Fruit fly (Drosophila melanogaster) whole organism, embryonic: Measurements from ENCODE around the gene CG32075.

Experiments used
- Awh ChIP-seq: fragments of 200-800 bp; sonication (Bioruptor generic); IDR thresholded peaks from 2 replicates; pipeline ENCODE4, ENCODE4 v1.3.6; 2022; ENCODE audit warnings: missing biosample characterization, missing genetic modification characterization
- Bdp1 ChIP-seq: fragments of 200-800 bp; sonication (Bioruptor generic); optimal IDR thresholded peaks from 3 replicates; lab custom pipeline; 2016; ENCODE audit warnings: missing biosample characterization, missing genetic modification characterization
- CG10267 ChIP-seq: fragments of 200-800 bp; sonication (Bioruptor generic); optimal IDR thresholded peaks from 2 replicates; lab custom pipeline; 2018; ENCODE audit warnings: missing biosample characterization, mild to moderate bottlenecking, missing genetic modification characterization, moderate library complexity
- CG10959 ChIP-seq: fragments of 200-800 bp; sonication (Bioruptor generic); IDR thresholded peaks from 2 replicates; pipeline ENCODE4 v1.3.6; 2022; ENCODE audit warnings: missing biosample characterization, missing genetic modification characterization
- CG11695 ChIP-seq: fragments of 200-800 bp; sonication (Bioruptor generic); IDR thresholded peaks from 3 replicates; pipeline ENCODE4 v1.3.6; 2022; ENCODE audit warnings: missing biosample characterization, missing genetic modification characterization
- CG12769 ChIP-seq: fragments of 200-800 bp; sonication (Bioruptor generic); optimal IDR thresholded peaks from 2 replicates; lab custom pipeline; 2019; ENCODE audit warnings: missing biosample characterization, mild to moderate bottlenecking, missing genetic modification characterization, moderate library complexity
- CG15011 ChIP-seq: fragments of 200-800 bp; sonication (Bioruptor generic); optimal IDR thresholded peaks from 3 replicates; lab custom pipeline; 2018; ENCODE audit warnings: missing biosample characterization, mild to moderate bottlenecking, missing genetic modification characterization
- CG15073 ChIP-seq: fragments of 200-800 bp; sonication (Bioruptor generic); optimal IDR thresholded peaks from 2 replicates; lab custom pipeline; 2016; ENCODE audit warnings: missing biosample characterization, missing genetic modification characterization
- CG15696 ChIP-seq: fragments of 200-800 bp; sonication (Bioruptor generic); optimal IDR thresholded peaks from 2 replicates; lab custom pipeline; 2019; ENCODE audit warnings: missing biosample characterization, mild to moderate bottlenecking, missing genetic modification characterization, moderate library complexity
- CG1603 ChIP-seq: fragments of 200-800 bp; sonication (Bioruptor generic); optimal IDR thresholded peaks from 2 replicates; lab custom pipeline; 2019; ENCODE audit warnings: missing biosample characterization, mild to moderate bottlenecking, missing genetic modification characterization, moderate library complexity
- CG17385 ChIP-seq: fragments of 200-800 bp; sonication (Bioruptor generic); optimal IDR thresholded peaks from 3 replicates; lab custom pipeline; 2018; ENCODE audit warnings: missing biosample characterization, mild to moderate bottlenecking, missing genetic modification characterization
- CG17568 ChIP-seq: fragments of 200-800 bp; sonication (Bioruptor generic); optimal IDR thresholded peaks from 2 replicates; lab custom pipeline; 2018; ENCODE audit warnings: missing biosample characterization, mild to moderate bottlenecking, missing genetic modification characterization, moderate library complexity
- CG17912 ChIP-seq: fragments of 200-800 bp; sonication (Bioruptor generic); optimal IDR thresholded peaks from 2 replicates; lab custom pipeline; 2018; ENCODE audit warnings: missing biosample characterization, mild to moderate bottlenecking, missing genetic modification characterization
- CG1792 ChIP-seq: fragments of 200-800 bp; sonication (Bioruptor generic); optimal IDR thresholded peaks from 2 replicates; lab custom pipeline; 2016; ENCODE audit warnings: missing biosample characterization, missing genetic modification characterization
- CG18262 ChIP-seq: fragments of 200-800 bp; optimal IDR thresholded peaks from 3 replicates; lab custom pipeline; 2019; ENCODE audit warnings: missing biosample characterization, mild to moderate bottlenecking, missing genetic modification characterization, moderate library complexity
- CG18599 ChIP-seq: fragments of 200-800 bp; sonication (Bioruptor generic); optimal IDR thresholded peaks from 3 replicates; lab custom pipeline; 2017; ENCODE audit warnings: missing biosample characterization, missing genetic modification characterization, mild to moderate bottlenecking, moderate library complexity, missing genetic modification reagents
- CG2116 ChIP-seq: fragments of 200-800 bp; sonication (Bioruptor generic); optimal IDR thresholded peaks from 3 replicates; lab custom pipeline; 2018; ENCODE audit warnings: missing biosample characterization, mild to moderate bottlenecking, missing genetic modification characterization
- CG3281 ChIP-seq: fragments of 200-800 bp; sonication (Bioruptor generic); optimal IDR thresholded peaks from 3 replicates; lab custom pipeline; 2017; ENCODE audit warnings: missing biosample characterization, mild to moderate bottlenecking, missing genetic modification characterization
- CG33213 ChIP-seq: fragments of 200-800 bp; sonication (Bioruptor generic); optimal IDR thresholded peaks from 3 replicates; lab custom pipeline; 2016; ENCODE audit warnings: missing biosample characterization, missing genetic modification characterization
- CG4360 ChIP-seq: fragments of 200-800 bp; sonication (Bioruptor generic); IDR thresholded peaks from 2 replicates; pipeline ENCODE4 v1.3.6; 2022; ENCODE audit warnings: missing biosample characterization, missing genetic modification characterization
- CG4424 ChIP-seq: fragments of 200-800 bp; sonication (Bioruptor generic); optimal IDR thresholded peaks from 3 replicates; lab custom pipeline; 2016; ENCODE audit warnings: missing biosample characterization, missing genetic modification characterization
- CkIIα-i1 ChIP-seq: fragments of 200-800 bp; sonication (Bioruptor generic); IDR thresholded peaks from 2 replicates; pipeline ENCODE4 v1.3.6; 2022; ENCODE audit warnings: missing biosample characterization, missing genetic modification characterization
- Dip2 ChIP-seq: fragments of 200-800 bp; sonication (Bioruptor generic); IDR thresholded peaks from 2 replicates; pipeline ENCODE4 v1.3.6; 2022; ENCODE audit warnings: missing biosample characterization, missing genetic modification characterization
- Dp ChIP-seq: fragments of 200-800 bp; sonication (Bioruptor generic); optimal IDR thresholded peaks from 2 replicates; lab custom pipeline; 2018; ENCODE audit warnings: missing biosample characterization, mild to moderate bottlenecking, missing genetic modification characterization, moderate library complexity
- Fer1 ChIP-seq: fragments of 200-800 bp; sonication (Bioruptor generic); optimal IDR thresholded peaks from 2 replicates; lab custom pipeline; 2017; ENCODE audit warnings: missing biosample characterization, mild to moderate bottlenecking, missing genetic modification characterization
- HmgD ChIP-seq: fragments of 200-800 bp; sonication (Bioruptor generic); optimal IDR thresholded peaks from 3 replicates; lab custom pipeline; 2016; ENCODE audit warnings: missing biosample characterization, missing genetic modification characterization
- Hmx ChIP-seq: fragments of 200-800 bp; sonication (Bioruptor generic); optimal IDR thresholded peaks from 2 replicates; lab custom pipeline; 2016; ENCODE audit warnings: missing biosample characterization, missing genetic modification characterization
- Kr ChIP-seq: fragments of 200-800 bp; sonication (Bioruptor generic); optimal IDR thresholded peaks from 2 replicates; lab custom pipeline; 2017; ENCODE audit warnings: missing biosample characterization, mild to moderate bottlenecking, missing genetic modification characterization
- MBD-R2 ChIP-seq: fragments of 200-800 bp; sonication (Bioruptor generic); IDR thresholded peaks from 2 replicates; pipeline ENCODE4 v1.3.6; 2022; ENCODE audit warnings: missing biosample characterization, missing genetic modification characterization
- Max ChIP-seq: fragments of 200-800 bp; sonication (Bioruptor generic); optimal IDR thresholded peaks from 2 replicates; lab custom pipeline; 2016; ENCODE audit warnings: missing biosample characterization, mild to moderate bottlenecking, missing genetic modification characterization
- Myb ChIP-seq: fragments of 200-800 bp; sonication (Bioruptor generic); optimal IDR thresholded peaks from 2 replicates; lab custom pipeline; 2016; ENCODE audit warnings: missing biosample characterization, missing genetic modification characterization
- NC2β ChIP-seq: fragments of 200-800 bp; sonication (Bioruptor generic); optimal IDR thresholded peaks from 2 replicates; lab custom pipeline; 2016; ENCODE audit warnings: missing biosample characterization, missing genetic modification characterization
- NFAT ChIP-seq: fragments of 200-800 bp; sonication (Bioruptor generic); IDR thresholded peaks from 2 replicates; pipeline ENCODE4 v1.3.6; 2022; ENCODE audit warnings: missing biosample characterization, missing genetic modification characterization
- Rfx ChIP-seq: fragments of 200-800 bp; sonication (Bioruptor generic); IDR thresholded peaks from 2 replicates; pipeline ENCODE4 v1.3.6; 2022; ENCODE audit warnings: missing biosample characterization, missing genetic modification characterization
- Sox100B ChIP-seq: fragments of 200-800 bp; sonication (Bioruptor generic); optimal IDR thresholded peaks from 3 replicates; lab custom pipeline; 2018; ENCODE audit warnings: missing biosample characterization, mild to moderate bottlenecking, missing genetic modification characterization
- crp ChIP-seq, 2 experiments: fragments of 200-800 bp; sonication (Bioruptor generic); optimal IDR thresholded peaks; 2 replicates in 1 of 2; 3 replicates in 1 of 2; lab custom pipeline; 2017; ENCODE audit warnings: missing biosample characterization in 2 of 2, missing genetic modification characterization in 2 of 2, mild to moderate bottlenecking in 1 of 2, moderate library complexity in 1 of 2
- da ChIP-seq: fragments of 200-800 bp; sonication (Bioruptor generic); optimal IDR thresholded peaks from 2 replicates; lab custom pipeline; 2016; ENCODE audit warnings: missing biosample characterization, missing genetic modification characterization
- exex ChIP-seq: fragments of 200-800 bp; sonication (Bioruptor generic); optimal IDR thresholded peaks from 4 replicates; lab custom pipeline; 2018; ENCODE audit warnings: missing biosample characterization, mild to moderate bottlenecking, missing genetic modification characterization, moderate library complexity
- fd64A ChIP-seq: fragments of 200-800 bp; sonication (Bioruptor generic); optimal IDR thresholded peaks from 3 replicates; lab custom pipeline; 2018; ENCODE audit warnings: missing biosample characterization, mild to moderate bottlenecking, missing genetic modification characterization
- gsb-n ChIP-seq: fragments of 200-800 bp; sonication (Bioruptor generic); optimal IDR thresholded peaks from 3 replicates; lab custom pipeline; 2018; ENCODE audit warnings: missing biosample characterization, mild to moderate bottlenecking, missing genetic modification characterization
- knrl ChIP-seq: fragments of 200-800 bp; sonication (Bioruptor generic); IDR thresholded peaks from 3 replicates; pipeline ENCODE4 v1.3.6; 2022; ENCODE audit warnings: missing biosample characterization, missing genetic modification characterization; ENCODE audit not compliant: partially characterized antibody
- org-1 ChIP-seq: fragments of 200-800 bp; sonication (Bioruptor generic); optimal IDR thresholded peaks from 2 replicates; lab custom pipeline; 2017; ENCODE audit warnings: missing biosample characterization, missing genetic modification characterization
- pho ChIP-seq: fragments of 200-800 bp; sonication (Bioruptor generic); optimal IDR thresholded peaks from 2 replicates; lab custom pipeline; 2016; ENCODE audit warnings: missing biosample characterization, missing genetic modification characterization
- seq ChIP-seq: fragments of 200-800 bp; sonication (Bioruptor generic); IDR thresholded peaks from 2 replicates; pipeline ENCODE4 v1.3.6; 2022; ENCODE audit warnings: missing biosample characterization, missing genetic modification characterization
- sima ChIP-seq: fragments of 200-800 bp; sonication (Bioruptor generic); optimal IDR thresholded peaks from 2 replicates; lab custom pipeline; 2016; ENCODE audit warnings: missing biosample characterization, missing genetic modification characterization
- sqz ChIP-seq: fragments of 200-800 bp; sonication (Bioruptor generic); optimal IDR thresholded peaks from 3 replicates; lab custom pipeline; 2018; ENCODE audit warnings: missing biosample characterization, mild to moderate bottlenecking, missing genetic modification characterization
- twi ChIP-seq: fragments of 200-800 bp; optimal IDR thresholded peaks from 2 replicates; lab custom pipeline; 2019; ENCODE audit warnings: missing biosample characterization, mild to moderate bottlenecking, missing genetic modification characterization, moderate library complexity
- unc-4 ChIP-seq: fragments of 200-800 bp; sonication (Bioruptor generic); IDR thresholded peaks from 2 replicates; pipeline ENCODE4 v1.3.6; 2022; ENCODE audit warnings: missing biosample characterization, missing genetic modification characterization; ENCODE audit not compliant: partially characterized antibody
- unpg ChIP-seq: fragments of 200-800 bp; sonication (Bioruptor generic); optimal IDR thresholded peaks from 3 replicates; lab custom pipeline; 2018; ENCODE audit warnings: missing biosample characterization, mild to moderate bottlenecking, missing genetic modification characterization, moderate library complexity
- wek ChIP-seq: fragments of 200-800 bp; sonication (Bioruptor generic); optimal IDR thresholded peaks from 3 replicates; lab custom pipeline; 2018; ENCODE audit warnings: missing biosample characterization, mild to moderate bottlenecking, missing genetic modification characterization, moderate library complexity
- zfh2 ChIP-seq: fragments of 200-800 bp; sonication (Bioruptor generic); optimal IDR thresholded peaks from 2 replicates; lab custom pipeline; 2016; ENCODE audit warnings: missing biosample characterization, missing genetic modification characterization

The CG32075 gene

DNA sequence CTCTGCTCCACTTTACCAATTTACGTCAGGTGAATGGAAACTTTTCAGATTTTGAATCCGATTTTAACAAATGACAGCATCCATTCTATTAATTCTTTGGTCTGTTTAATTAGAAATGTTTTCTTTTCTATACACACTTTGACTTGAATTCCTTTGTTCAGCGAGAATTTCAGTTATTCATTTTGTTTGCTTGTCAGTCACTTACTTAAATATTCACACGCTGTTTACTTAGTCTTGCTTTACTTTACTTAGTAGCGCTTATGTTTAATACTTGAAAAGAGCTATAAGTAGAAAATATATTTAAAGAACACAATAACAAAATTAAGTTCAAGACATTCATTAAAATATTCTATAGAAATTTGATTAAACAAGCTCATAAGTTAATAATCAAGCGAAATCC is 42.7 kb upstream of the CG32075 start, which contains the start of gene CG32073 (continued):
- no peak for TF ChIP-seq crp (GFP tag; optimal IDR thresholded peaks at IDR 0.05; lab: Kevin White, UChicago)
- no peak for TF ChIP-seq zfh2 (GFP tag; lab: Kevin White, UChicago)
- peak; percentile 2 for TF ChIP-seq CG3281 (GFP tag; lab: Kevin White, UChicago)
- TF ChIP-seq CG18262 (tag; lab: Kevin White, UChicago): peak; percentile 43
- peak; percentile 25 for TF ChIP-seq CG10267
- TF ChIP-seq NFAT (GFP tag; lab: Robert Waterston, UW): no peak
- TF ChIP-seq MBD-R2 (GFP tag; lab: Robert Waterston, UW): no peak
- peak; percentile 35 for TF ChIP-seq Max (GFP tag; lab: Kevin White, UChicago)
- no peak for TF ChIP-seq Kr (GFP tag; lab: Kevin White, UChicago)
- no peak for TF ChIP-seq CG12769 (tag; lab: Kevin White, UChicago)
- TF ChIP-seq wek (GFP tag; lab: Kevin White, UChicago): peak; percentile 40
- TF ChIP-seq CG4424 (GFP tag; lab: Kevin White, UChicago): peak; percentile 40
- no peak for TF ChIP-seq CG2116 (GFP tag; lab: Kevin White, UChicago)
- peak; percentile 1 for TF ChIP-seq org-1 (GFP tag; lab: Kevin White, UChicago)
- TF ChIP-seq Dip2 (GFP tag; lab: Robert Waterston, UW): no peak
- no peak for TF ChIP-seq Myb (GFP tag; lab: Kevin White, UChicago)
- no peak for TF ChIP-seq gsb-n (tag; lab: Kevin White, UChicago)
- peak; percentile 52 for TF ChIP-seq CG1792 (GFP tag; lab: Kevin White, UChicago)
- no peak for TF ChIP-seq twi (tag; lab: Kevin White, UChicago)
- peak; percentile 49 for TF ChIP-seq unpg (GFP tag; lab: Kevin White, UChicago)
- peak; percentile 56 for TF ChIP-seq Fer1
- peak; percentile 66 for TF ChIP-seq Sox100B (GFP tag; lab: Kevin White, UChicago)
- TF ChIP-seq HmgD (GFP tag; lab: Kevin White, UChicago): no peak
- TF ChIP-seq CG15073 (GFP tag; lab: Kevin White, UChicago): no peak
- TF ChIP-seq CG33213: peak; percentile 34
- TF ChIP-seq CG15696: peak; percentile 21
- TF ChIP-seq CG15011 (GFP tag; lab: Kevin White, UChicago): no peak
- TF ChIP-seq CG17568 (GFP tag; lab: Kevin White, UChicago): no peak
- no peak for TF ChIP-seq Bdp1 (GFP tag; lab: Kevin White, UChicago)
- 0 out of 3 replicates have a peak, but pooled peaks have one; percentile 20 for TF ChIP-seq CG11695 (GFP tag; lab: Robert Waterston, UW)
- TF ChIP-seq CG17385 (GFP tag; lab: Kevin White, UChicago): no peak
- no peak for TF ChIP-seq CG17912 (GFP tag; lab: Kevin White, UChicago)
- no peak for TF ChIP-seq pho (GFP tag; lab: Kevin White, UChicago)
- no peak for TF ChIP-seq knrl (GFP tag; lab: Robert Waterston, UW)
- TF ChIP-seq Rfx (GFP tag; lab: Robert Waterston, UW): no peak
- TF ChIP-seq CG10959: no peak
- TF ChIP-seq Dp: no peak
- no peak for TF ChIP-seq sima (GFP tag; lab: Kevin White, UChicago)
- TF ChIP-seq exex (tag; lab: Kevin White, UChicago): no peak
- TF ChIP-seq fd64A: no peak
- TF ChIP-seq CG4360 (GFP tag; lab: Robert Waterston, UW): no peak
- peak; percentile 23 for TF ChIP-seq CG1603 (tag; lab: Kevin White, UChicago)
- no peak for TF ChIP-seq NC2β (GFP tag; lab: Kevin White, UChicago)
- TF ChIP-seq Awh (GFP tag; lab: Robert Waterston, UW): 0 out of 2 replicates have a peak, but pooled peaks have one; percentile 16
- peak; percentile 75 for TF ChIP-seq CG18599
- no peak for TF ChIP-seq seq
- no peak for TF ChIP-seq Hmx
- no peak for TF ChIP-seq da (GFP tag; lab: Kevin White, UChicago)
- TF ChIP-seq unc-4: no peak
- no peak for TF ChIP-seq sqz
- TF ChIP-seq CkIIα-i1: no peak
